Worm (Caenorhabditis elegans): ENCODE results near the gene kbp-2.

DNA sequence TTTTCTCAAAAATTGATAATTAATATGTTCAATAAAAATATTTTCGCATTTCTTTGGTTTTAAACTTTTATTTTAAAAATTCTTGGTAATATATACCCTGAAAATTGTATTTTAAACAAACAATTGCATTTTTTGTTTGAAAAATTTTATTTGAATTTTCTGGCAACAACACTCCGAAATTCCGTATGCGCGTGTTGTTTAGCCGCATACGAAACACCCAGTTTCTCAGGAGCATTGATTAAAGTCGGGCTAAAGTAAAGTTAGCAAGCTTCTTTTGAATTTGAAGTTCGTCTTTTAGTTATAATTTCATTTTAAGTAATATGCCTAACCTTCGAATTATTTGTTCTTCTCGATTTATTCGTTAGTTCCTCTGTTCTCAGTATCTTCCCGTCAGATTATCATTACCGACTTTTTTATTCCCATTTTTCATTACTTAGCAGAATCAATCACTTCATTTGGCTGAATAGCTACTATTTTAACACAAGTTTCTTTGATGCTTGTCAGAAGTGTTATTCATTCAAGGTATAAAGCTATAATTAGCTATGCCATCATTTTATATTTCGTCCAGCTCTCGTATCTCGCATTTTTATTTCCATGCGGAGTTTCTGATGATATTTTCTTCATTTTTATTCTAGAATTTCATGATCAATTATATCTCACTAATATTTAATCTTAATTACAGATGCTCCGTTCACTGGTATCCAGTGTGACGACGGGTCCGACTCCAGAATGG is 31.4 kb upstream of the kbp-2 start, which contains the start of gene mrps-18C:
- TF ChIP-seq mdl-1 (tag; optimal IDR thresholded peaks at IDR 0.05) (no peak), R02D3.7 (tag; optimal IDR thresholded peaks at IDR 0.05) (no peak), unc-39 (tag; optimal IDR thresholded peaks at IDR 0.05) (no peak), ztf-11 (tag; optimal IDR thresholded peaks at IDR 0.05) (no peak), nhr-76 (tag; optimal IDR thresholded peaks at IDR 0.05) (no peak), nhr-28 (tag; optimal IDR thresholded peaks at IDR 0.05) (no peak), nhr-77 (tag; optimal IDR thresholded peaks at IDR 0.05) (no peak), ama-1 (optimal IDR thresholded peaks at IDR 0.05) (no peak), fkh-10 (GFP tag; optimal IDR thresholded peaks at IDR 0.05) (no peak), fos-1 (tag; optimal IDR thresholded peaks at IDR 0.05) (no peak), ZK546.5 (tag; optimal IDR thresholded peaks at IDR 0.05) (no peak), jun-1 (tag; optimal IDR thresholded peaks at IDR 0.05) (no peak), elt-2 (tag; optimal IDR thresholded peaks at IDR 0.05) (no peak), mml-1 (tag; optimal IDR thresholded peaks at IDR 0.05) (no peak)

All from whole organism, L3 larva.